Fruit fly (Drosophila melanogaster): Measurements from ENCODE around the gene CG4229.

CG4229 gene

DNA sequence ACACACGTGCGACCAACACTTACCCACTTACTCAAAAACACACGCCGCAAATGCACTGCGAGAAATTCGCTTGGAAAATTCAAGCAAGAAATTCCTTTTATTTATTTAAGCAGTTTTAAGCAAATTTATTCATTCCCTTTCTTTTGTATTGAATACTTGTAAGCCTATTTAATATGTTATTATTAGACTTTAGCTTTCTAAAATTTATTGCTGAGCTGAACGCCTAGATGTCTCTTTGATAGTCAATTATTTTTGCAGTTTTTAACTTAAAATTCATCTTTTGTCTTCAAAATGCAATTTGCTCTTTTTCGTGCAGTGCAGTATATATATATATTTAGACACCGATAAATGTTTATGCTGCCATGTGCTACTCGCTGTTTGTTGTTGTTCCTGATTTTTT lies 22.7 kb upstream of the CG4229 start (continued):
- TF ChIP-seq ab (GFP tag; optimal IDR thresholded peaks at IDR 0.05) (peak; percentile 62), fd3F (GFP tag; optimal IDR thresholded peaks at IDR 0.05) (peak; percentile 79), CG6175 (GFP tag; IDR thresholded peaks at IDR 0.05) (0 out of 3 replicates have a peak, but pooled peaks have one; percentile 34), CkIIα-i1 (GFP tag; IDR thresholded peaks at IDR 0.05) (no peak), ssp (GFP tag; IDR thresholded peaks at IDR 0.05) (peak; percentile 50), jumu (GFP tag; optimal IDR thresholded peaks at IDR 0.05) (peak; percentile 67), CG5180 (GFP tag; optimal IDR thresholded peaks at IDR 0.05) (peak; percentile 68), Dip2 (GFP tag; IDR thresholded peaks at IDR 0.05) (no peak), ara (GFP tag; IDR thresholded peaks at IDR 0.05) (peak; percentile 70), H15 (GFP tag; IDR thresholded peaks at IDR 0.05) (peak; percentile 50; the same call in 1 of the 3 replicates), maf-S (GFP tag; optimal IDR thresholded peaks at IDR 0.05) (peak; percentile 52), inv (GFP tag; IDR thresholded peaks at IDR 0.05; ENCODE audit: partially characterized antibody) (no peak), hkb (optimal IDR thresholded peaks at IDR 0.05) (no peak), hkb (GFP tag; IDR thresholded peaks at IDR 0.05) (peak; percentile 78), ewg (GFP tag; optimal IDR thresholded peaks at IDR 0.05) (peak; percentile 72), Nf-YB (GFP tag; optimal IDR thresholded peaks at IDR 0.05) (peak; percentile 64), HHEX (GFP tag; optimal IDR thresholded peaks at IDR 0.05) (peak; percentile 78), bowl (GFP tag; IDR thresholded peaks at IDR 0.05) (no peak), tap (tag; optimal IDR thresholded peaks at IDR 0.05) (peak; percentile 69), CG14667 (GFP tag; IDR thresholded peaks at IDR 0.05) (peak; percentile 56; the same call in 1 of the 2 replicates), psq (GFP tag; optimal IDR thresholded peaks at IDR 0.05) (no peak), chinmo (GFP tag; IDR thresholded peaks at IDR 0.05; ENCODE audit: partially characterized antibody) (no peak), Sry-δ (GFP tag; optimal IDR thresholded peaks at IDR 0.05) (peak; percentile 31), Atf3 (GFP tag; optimal IDR thresholded peaks at IDR 0.05) (peak; percentile 58), CG1647 (GFP tag; optimal IDR thresholded peaks at IDR 0.05) (peak; percentile 57), Hsf (GFP tag; optimal IDR thresholded peaks at IDR 0.05) (peak; percentile 83), Elba2 (GFP tag; optimal IDR thresholded peaks at IDR 0.05) (no peak), lab (GFP tag; optimal IDR thresholded peaks at IDR 0.05) (peak; percentile 85), ttk (GFP tag; IDR thresholded peaks at IDR 0.05) (peak; percentile 44; the same call in 1 of the 2 replicates), Gug (GFP tag; IDR thresholded peaks at IDR 0.05) (peak; percentile 47; the same call in 2 of the 4 replicates), repo (GFP tag; optimal IDR thresholded peaks at IDR 0.05) (peak; percentile 11), CG10431 (GFP tag; optimal IDR thresholded peaks at IDR 0.05) (peak; percentile 31), CG13624 (GFP tag; optimal IDR thresholded peaks at IDR 0.05) (peak; percentile 58), slou (GFP tag; optimal IDR thresholded peaks at IDR 0.05) (peak; percentile 54), CG30431 (GFP tag; optimal IDR thresholded peaks at IDR 0.05) (peak; percentile 70), tna (GFP tag; IDR thresholded peaks at IDR 0.05; ENCODE audit: partially characterized antibody) (no peak), CG15514 (GFP tag; optimal IDR thresholded peaks at IDR 0.05) (peak; percentile 49), aop (GFP tag; IDR thresholded peaks at IDR 0.05) (no peak), gce (GFP tag; IDR thresholded peaks at IDR 0.05) (no peak), CG12769 (tag; optimal IDR thresholded peaks at IDR 0.05) (no peak), nerfin-1 (tag; optimal IDR thresholded peaks at IDR 0.05) (peak; percentile 76), CG7372 (GFP tag; IDR thresholded peaks at IDR 0.05) (peak; percentile 69), CG17612 (GFP tag; IDR thresholded peaks at IDR 0.05) (no peak), insv (GFP tag; optimal IDR thresholded peaks at IDR 0.05) (peak in 1 of 2 experiments; percentile 2), fd96Cb (tag; optimal IDR thresholded peaks at IDR 0.05) (peak; percentile 86), CG3407 (GFP tag; optimal IDR thresholded peaks at IDR 0.05) (peak; percentile 73), CG4730 (GFP tag; IDR thresholded peaks at IDR 0.05) (peak; percentile 57), CG9817 (tag; optimal IDR thresholded peaks at IDR 0.05) (peak; percentile 86), CG11456 (GFP tag; IDR thresholded peaks at IDR 0.05) (peak; percentile 35; the same call in 1 of the 3 replicates), CG8765 (GFP tag; IDR thresholded peaks at IDR 0.05) (no peak), jing (GFP tag; optimal IDR thresholded peaks at IDR 0.05) (peak; percentile 60)
